Worm (Caenorhabditis elegans) whole organism, mixed stage, embryonic: ENCODE results near the gene Y37A1B.7.

Experiments
- M03D4.4 ChIP-seq: sonication (generic microtip); optimal IDR thresholded peaks from 2 replicates; lab custom pipeline; 2017; ENCODE audit warnings: mild to moderate bottlenecking, missing genetic modification characterization, missing compliant biosample characterization
- bed-3 ChIP-seq: fragments of 200-800 bp; sonication (Bioruptor generic); optimal IDR thresholded peaks from 3 replicates; lab custom pipeline; 2018; ENCODE audit warnings: mild to moderate bottlenecking, missing genetic modification characterization, moderate library complexity, missing compliant biosample characterization
- blmp-1 ChIP-seq: fragments of 150-350 bp; optimal IDR thresholded peaks from 2 replicates; lab custom pipeline; 2014; ENCODE audit warnings: missing biosample characterization, missing genetic modification characterization
- ceh-39 ChIP-seq: fragments of 150-350 bp; optimal IDR thresholded peaks from 2 replicates; lab custom pipeline; 2014; ENCODE audit warnings: missing biosample characterization, missing genetic modification characterization
- ceh-43 ChIP-seq: fragments of 200-800 bp; sonication (Bioruptor generic); optimal IDR thresholded peaks from 2 replicates; lab custom pipeline; 2018; ENCODE audit warnings: mild to moderate bottlenecking, missing genetic modification characterization, moderate library complexity, missing compliant biosample characterization
- ceh-83 ChIP-seq: fragments of 200-800 bp; sonication (Bioruptor generic); optimal IDR thresholded peaks from 2 replicates; lab custom pipeline; 2018; ENCODE audit warnings: mild to moderate bottlenecking, missing genetic modification characterization, missing compliant biosample characterization
- ces-1 ChIP-seq: fragments of 150-350 bp; optimal IDR thresholded peaks from 2 replicates; lab custom pipeline; 2014; ENCODE audit warnings: missing biosample characterization, missing genetic modification reagents, missing genetic modification characterization
- cnd-1 ChIP-seq: fragments of 200-800 bp; sonication (Bioruptor generic); optimal IDR thresholded peaks from 2 replicates; lab custom pipeline; 2018; ENCODE audit warnings: mild to moderate bottlenecking, missing genetic modification characterization, missing compliant biosample characterization
- elt-1 ChIP-seq: sonication (generic microtip); optimal IDR thresholded peaks from 2 replicates; lab custom pipeline; 2017; ENCODE audit warnings: missing genetic modification characterization, mild to moderate bottlenecking, missing compliant biosample characterization, antibody characterized with exemption, moderate library complexity, borderline replicate concordance; ENCODE audit not compliant: insufficient read depth
- elt-3 ChIP-seq: fragments of 150-350 bp; optimal IDR thresholded peaks from 2 replicates; lab custom pipeline; 2014; ENCODE audit warnings: missing biosample characterization, missing genetic modification characterization
- ham-2 ChIP-seq: fragments of 200-800 bp; sonication (Bioruptor generic); optimal IDR thresholded peaks from 2 replicates; lab custom pipeline; 2018; ENCODE audit warnings: mild to moderate bottlenecking, missing genetic modification characterization, missing compliant biosample characterization
- hlh-1 ChIP-seq: fragments of 150-350 bp; optimal IDR thresholded peaks from 2 replicates; lab custom pipeline; 2014; ENCODE audit warnings: missing biosample characterization, missing genetic modification reagents, missing genetic modification characterization
- lin-13 ChIP-seq: fragments of 150-350 bp; optimal IDR thresholded peaks from 2 replicates; lab custom pipeline; 2014; ENCODE audit warnings: missing biosample characterization, missing genetic modification characterization
- lin-32 ChIP-seq: fragments of 200-800 bp; sonication (Bioruptor generic); optimal IDR thresholded peaks from 2 replicates; lab custom pipeline; 2018; ENCODE audit warnings: mild to moderate bottlenecking, missing genetic modification characterization, missing compliant biosample characterization
- lsy-2 ChIP-seq: fragments of 150-350 bp; optimal IDR thresholded peaks from 2 replicates; lab custom pipeline; 2014; ENCODE audit warnings: missing biosample characterization, missing genetic modification characterization
- mab-5 ChIP-seq: fragments of 150-350 bp; optimal IDR thresholded peaks from 2 replicates; lab custom pipeline; 2014; ENCODE audit warnings: missing biosample characterization, missing genetic modification characterization
- mep-1 ChIP-seq: fragments of 150-350 bp; optimal IDR thresholded peaks from 2 replicates; lab custom pipeline; 2017; ENCODE audit warnings: missing biosample characterization, missing genetic modification reagents, missing genetic modification characterization, inconsistent platforms
- mls-2 ChIP-seq: sonication (generic microtip); optimal IDR thresholded peaks from 2 replicates; lab custom pipeline; 2016; ENCODE audit warnings: mild to moderate bottlenecking, missing genetic modification characterization, moderate library complexity, missing compliant biosample characterization
- nhr-2 ChIP-seq: fragments of 150-350 bp; optimal IDR thresholded peaks from 2 replicates; lab custom pipeline; 2014; ENCODE audit warnings: missing biosample characterization, missing genetic modification characterization
- nhr-237 ChIP-seq: fragments of 150-350 bp; optimal IDR thresholded peaks from 2 replicates; lab custom pipeline; 2014; ENCODE audit warnings: missing biosample characterization, missing genetic modification characterization
- nhr-76 ChIP-seq: sonication (generic microtip); optimal IDR thresholded peaks from 2 replicates; lab custom pipeline; 2017; ENCODE audit warnings: missing biosample characterization, missing genetic modification characterization
- pha-4 ChIP-seq: fragments of 150-350 bp; optimal IDR thresholded peaks from 2 replicates; lab custom pipeline; 2018; ENCODE audit warnings: missing biosample characterization, missing genetic modification reagents, missing genetic modification characterization
- sem-2 ChIP-seq: fragments of 200-800 bp; sonication (Bioruptor generic); optimal IDR thresholded peaks from 2 replicates; lab custom pipeline; 2018; ENCODE audit warnings: mild to moderate bottlenecking, missing genetic modification characterization, missing compliant biosample characterization
- snpc-4 ChIP-seq: fragments of 150-350 bp; optimal IDR thresholded peaks from 2 replicates; lab custom pipeline; 2014; ENCODE audit warnings: missing biosample characterization, missing genetic modification characterization
- sptf-1 ChIP-seq: sonication (generic microtip); optimal IDR thresholded peaks from 2 replicates; lab custom pipeline; 2017; ENCODE audit warnings: mild to moderate bottlenecking, missing genetic modification characterization, moderate library complexity, missing compliant biosample characterization
- tbx-8 ChIP-seq: fragments of 200-800 bp; sonication (Bioruptor generic); optimal IDR thresholded peaks from 2 replicates; lab custom pipeline; 2018; ENCODE audit warnings: mild to moderate bottlenecking, missing genetic modification characterization, moderate library complexity, missing compliant biosample characterization
- unc-120 ChIP-seq: sonication (generic microtip); optimal IDR thresholded peaks from 2 replicates; lab custom pipeline; 2017; ENCODE audit warnings: missing genetic modification characterization, missing compliant biosample characterization; ENCODE audit not compliant: poor library complexity, severe bottlenecking
- unc-39 ChIP-seq: fragments of 150-350 bp; optimal IDR thresholded peaks from 2 replicates; lab custom pipeline; 2014; ENCODE audit warnings: missing biosample characterization, missing genetic modification characterization
- unc-62 ChIP-seq: fragments of 150-350 bp; optimal IDR thresholded peaks from 2 replicates; lab custom pipeline; 2014; ENCODE audit warnings: missing biosample characterization, missing genetic modification reagents, missing genetic modification characterization
- zip-8 ChIP-seq: fragments of 150-350 bp; optimal IDR thresholded peaks from 2 replicates; lab custom pipeline; 2014; ENCODE audit warnings: missing biosample characterization, missing genetic modification characterization

Gene Y37A1B.7

DNA sequence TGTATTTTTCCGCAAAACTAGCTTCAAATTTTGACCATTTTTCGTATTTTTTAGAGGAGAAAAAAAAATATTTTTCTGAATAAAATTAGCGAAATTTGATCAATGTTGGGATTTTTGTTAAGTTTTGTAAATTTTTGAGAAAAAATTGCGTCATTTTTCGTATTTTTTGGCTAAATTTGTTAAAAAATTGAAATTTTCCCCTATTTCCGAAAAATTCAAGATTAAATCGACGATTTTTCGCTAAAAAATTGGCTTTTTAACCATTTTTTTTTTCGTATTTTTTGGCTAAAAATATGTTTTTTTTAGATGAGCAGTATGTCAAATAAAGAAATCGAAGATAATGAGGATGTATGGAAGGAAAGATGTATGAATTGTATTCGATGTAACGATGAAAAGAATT, 33.6 kb upstream of the Y37A1B.7 start, which contains the start of gene cfp-1:
Gene cfp-1, plus strand, starts transcription at position 301 of the 400 bp plus-strand sequence.
- TF ChIP-seq zip-8 (tag; lab: Kevin White, UChicago) = peak; percentile 22
- no peak for TF ChIP-seq elt-1 (tag; lab: Kevin White, UChicago)
- TF ChIP-seq snpc-4 = no peak
- no peak for TF ChIP-seq nhr-237 (tag; lab: Kevin White, UChicago)

DNA sequence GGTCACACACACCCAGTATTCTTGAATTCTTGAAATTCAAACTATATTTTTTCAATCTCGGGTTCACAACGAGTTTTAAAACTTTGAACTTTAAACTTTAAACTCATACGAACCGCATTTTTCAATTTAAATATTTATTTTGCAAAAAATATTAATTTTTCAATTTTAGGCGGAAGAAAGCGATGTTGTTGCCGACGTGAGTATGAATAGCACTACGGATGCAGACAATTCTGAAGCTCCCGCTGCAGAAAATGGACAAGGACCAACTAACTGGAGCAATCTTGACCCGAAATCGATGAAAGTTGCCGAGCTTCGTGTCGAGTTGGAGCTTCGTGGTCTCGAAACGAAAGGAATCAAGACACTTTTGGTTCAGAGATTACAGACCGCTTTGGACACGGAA, 30.9 kb upstream of the Y37A1B.7 start:
- TF ChIP-seq M03D4.4 (tag; lab: Kevin White, UChicago) (no peak), mep-1 (tag; lab: Kevin White, UChicago) (no peak), lin-32 (no peak), ces-1 (GFP tag; lab: Kevin White, UChicago) (no peak), unc-62 (GFP tag; lab: Kevin White, UChicago) (no peak), elt-1 (tag; lab: Kevin White, UChicago) (no peak), ham-2 (no peak), zip-8 (tag; lab: Kevin White, UChicago) (no peak), cnd-1 (tag; lab: Kevin White, UChicago) (no peak), mls-2 (tag; lab: Kevin White, UChicago) (no peak), ceh-83 (no peak), lsy-2 (tag; lab: Kevin White, UChicago) (no peak), blmp-1 (tag; lab: Kevin White, UChicago) (no peak), unc-39 (no peak), pha-4 (tag; lab: Kevin White, UChicago) (no peak), sptf-1 (no peak), bed-3 (GFP tag; lab: Kevin White, UChicago) (no peak), sem-2 (GFP tag; lab: Kevin White, UChicago) (no peak), nhr-76 (tag; lab: Kevin White, UChicago) (no peak), elt-3 (tag; lab: Kevin White, UChicago) (no peak)

DNA sequence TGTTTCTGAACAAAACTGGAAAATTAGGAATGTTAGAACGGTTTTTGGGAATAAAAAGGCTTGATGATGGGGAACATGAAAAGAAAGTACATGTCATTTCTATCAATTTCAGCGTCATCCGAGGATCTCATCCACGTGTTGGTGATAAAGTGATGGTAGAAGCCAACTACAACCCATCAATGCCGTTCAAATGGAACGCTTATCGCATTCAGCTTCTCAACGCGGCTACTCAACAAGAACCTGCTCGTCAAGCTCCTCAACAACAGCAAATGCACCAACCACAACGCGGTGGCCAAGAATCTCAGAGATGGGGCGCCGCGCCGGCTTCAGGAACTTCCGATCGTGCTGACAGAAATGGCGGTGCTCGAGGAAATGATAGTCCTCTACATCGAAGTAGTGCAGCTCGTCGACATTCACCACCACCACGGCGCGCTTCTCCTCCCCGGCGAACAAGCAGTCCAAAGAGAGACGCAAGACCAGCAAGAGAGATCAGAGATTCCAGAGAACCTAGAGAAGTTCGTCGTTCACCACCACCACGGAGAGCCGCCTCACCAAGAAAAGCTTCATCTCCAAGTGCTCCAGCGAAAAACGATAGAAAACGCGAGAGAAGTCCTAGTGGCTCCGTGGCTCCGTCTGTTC, 28.6 kb upstream of the Y37A1B.7 start:
- TF ChIP-seq nhr-2 (tag; lab: Kevin White, UChicago) (no peak), zip-8 (tag; lab: Kevin White, UChicago) (no peak), tbx-8 (GFP tag; lab: Kevin White, UChicago) (no peak), elt-1 (tag; lab: Kevin White, UChicago) (no peak), lsy-2 (tag; lab: Kevin White, UChicago) (no peak), mab-5 (tag; lab: Kevin White, UChicago) (no peak), M03D4.4 (tag; lab: Kevin White, UChicago) (no peak), snpc-4 (no peak), blmp-1 (tag; lab: Kevin White, UChicago) (no peak), unc-120 (tag; lab: Kevin White, UChicago) (no peak), ham-2 (no peak), bed-3 (GFP tag; lab: Kevin White, UChicago) (no peak), pha-4 (tag; lab: Kevin White, UChicago) (no peak), lin-13 (tag; lab: Kevin White, UChicago) (no peak), ceh-83 (no peak), lin-32 (no peak)
- TF ChIP-seq, all 35 proteins: peak for 0

DNA sequence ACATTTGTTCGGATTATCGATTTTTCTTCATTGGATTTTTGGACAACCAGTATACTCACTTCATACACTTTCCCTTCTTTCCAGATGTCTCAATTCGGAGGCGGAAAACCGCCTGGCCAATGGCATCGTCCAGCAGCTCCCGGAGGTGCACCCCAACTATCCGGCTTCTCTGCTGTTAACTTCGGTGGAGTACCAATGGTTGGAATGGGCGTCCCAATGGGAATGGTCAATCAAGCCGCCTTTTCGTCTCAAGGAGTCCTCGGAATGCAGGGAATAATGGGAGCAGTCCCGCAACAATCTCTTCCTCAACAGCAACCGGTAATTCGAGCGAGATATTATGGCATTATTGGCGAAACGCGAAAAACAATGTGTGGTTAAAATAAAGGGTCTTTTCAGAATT, 27.9 kb upstream of the Y37A1B.7 start, which contains the start of gene ccar-1:
Gene ccar-1, plus strand, starts transcription at position 83 of the 400 bp plus-strand sequence.
- TF ChIP-seq lin-32 = peak; percentile 19
- TF ChIP-seq lin-13 (tag; lab: Kevin White, UChicago) = no peak

DNA sequence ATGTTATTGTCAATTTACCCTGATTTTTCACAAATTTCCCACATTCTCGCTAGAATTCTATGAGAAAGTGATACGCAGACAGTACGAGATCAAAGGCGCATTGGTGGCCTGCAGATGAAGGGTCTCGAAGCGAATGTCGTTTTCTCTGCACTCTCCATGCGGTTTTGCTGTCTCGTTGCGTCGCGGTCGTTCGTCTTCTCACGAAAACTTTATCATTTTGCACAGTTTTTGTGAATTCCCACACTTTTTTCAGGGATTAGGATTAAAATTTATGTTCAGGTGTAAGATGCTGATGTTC, 27.4 kb upstream of the Y37A1B.7 start:
- peak; percentile 66 for TF ChIP-seq nhr-237 (tag; lab: Kevin White, UChicago)
- TF ChIP-seq mls-2 (tag; lab: Kevin White, UChicago) = no peak
- no peak for TF ChIP-seq ceh-43 (GFP tag; lab: Kevin White, UChicago)
- TF ChIP-seq elt-1 (tag; lab: Kevin White, UChicago) = no peak
- peak; percentile 79 for TF ChIP-seq ceh-39 (tag; lab: Kevin White, UChicago)
- no peak for TF ChIP-seq mab-5 (tag; lab: Kevin White, UChicago)
- peak; percentile 82 for TF ChIP-seq lsy-2 (tag; lab: Kevin White, UChicago)
- no peak for TF ChIP-seq unc-62 (GFP tag; lab: Kevin White, UChicago)
- TF ChIP-seq elt-3 (tag; lab: Kevin White, UChicago) = no peak
- TF ChIP-seq cnd-1 (tag; lab: Kevin White, UChicago) = no peak
- TF ChIP-seq lin-13 (tag; lab: Kevin White, UChicago) = peak; percentile 91
- TF ChIP-seq zip-8 (tag; lab: Kevin White, UChicago) = no peak
- TF ChIP-seq ces-1 (GFP tag; lab: Kevin White, UChicago) = peak; percentile 68
- TF ChIP-seq hlh-1 (tag; lab: Kevin White, UChicago) = peak; percentile 31
- no peak for TF ChIP-seq tbx-8 (GFP tag; lab: Kevin White, UChicago)
- TF ChIP-seq mep-1 (tag; lab: Kevin White, UChicago) = peak; percentile 86
- TF ChIP-seq pha-4 (tag; lab: Kevin White, UChicago) = peak; percentile 95
- TF ChIP-seq bed-3 (GFP tag; lab: Kevin White, UChicago) = no peak
